Worm (Caenorhabditis elegans) whole organism, midembryonic: ENCODE data around the gene F54H5.5.

Experiments used
- T22C8.4 ChIP-seq: fragments of 200-800 bp; sonication (Bioruptor generic); IDR thresholded peaks from 2 replicates; pipeline ENCODE4 v1.3.6; 2022; ENCODE audit warnings: missing genetic modification characterization, missing compliant biosample characterization
- cog-1 ChIP-seq: sonication (generic microtip); optimal IDR thresholded peaks from 2 replicates; lab custom pipeline; 2016; ENCODE audit warnings: missing genetic modification characterization, missing compliant biosample characterization
- flt-1 ChIP-seq: fragments of 200-800 bp; sonication (Bioruptor generic); IDR thresholded peaks from 2 replicates; pipeline ENCODE4 v1.3.6; 2022; ENCODE audit warnings: missing genetic modification characterization, missing compliant biosample characterization
- klf-2 ChIP-seq: fragments of 200-800 bp; sonication (Bioruptor generic); conservative IDR thresholded peaks from 2 replicates; pipeline ENCODE4 v1.3.6; 2022; ENCODE audit warnings: missing genetic modification reagents, missing genetic modification characterization, missing compliant biosample characterization
- med-1 ChIP-seq: sonication (generic microtip); optimal IDR thresholded peaks from 2 replicates; lab custom pipeline; 2017; ENCODE audit warnings: missing genetic modification characterization, mild to moderate bottlenecking, missing compliant biosample characterization, antibody characterized with exemption, missing genetic modification reagents; ENCODE audit not compliant: insufficient read depth
- ref-1 ChIP-seq: fragments of 200-800 bp; sonication (Bioruptor generic); conservative IDR thresholded peaks from 2 replicates; pipeline ENCODE4 v1.3.6; 2022; ENCODE audit warnings: missing genetic modification reagents, missing genetic modification characterization, missing compliant biosample characterization
- tab-1 ChIP-seq: fragments of 200-800 bp; sonication (Bioruptor generic); IDR thresholded peaks from 2 replicates; pipeline ENCODE4 v1.3.6; 2022; ENCODE audit warnings: missing genetic modification characterization, missing compliant biosample characterization
- ztf-23 ChIP-seq: fragments of 200-800 bp; sonication (Bioruptor generic); IDR thresholded peaks from 2 replicates; pipeline ENCODE4 v1.3.6; 2022; ENCODE audit warnings: missing genetic modification reagents, missing genetic modification characterization, missing compliant biosample characterization
- ztf-29 ChIP-seq: fragments of 200-800 bp; sonication (Bioruptor generic); IDR thresholded peaks from 2 replicates; pipeline ENCODE4 v1.3.6; 2022; ENCODE audit warnings: missing genetic modification reagents, missing genetic modification characterization, missing compliant biosample characterization

F54H5.5 gene

DNA sequence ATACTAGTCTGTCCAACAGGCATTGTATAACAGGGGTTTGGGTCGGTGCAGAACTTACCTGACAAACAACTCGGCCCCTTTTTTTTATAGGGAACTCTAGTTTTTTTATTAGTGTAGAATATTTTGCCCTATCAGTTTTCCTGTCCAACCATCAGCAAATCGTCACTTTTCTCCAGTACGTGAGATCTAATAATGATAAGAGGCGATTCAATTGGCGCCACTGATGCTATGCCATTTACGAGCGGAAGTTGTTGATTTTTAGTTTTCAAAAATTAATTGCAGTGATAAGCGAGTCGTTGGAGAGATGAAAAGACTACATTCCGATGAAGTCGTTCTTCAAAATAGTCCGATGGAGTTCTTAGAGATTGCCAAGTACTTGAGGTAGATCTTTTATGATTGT is 1.3 kb upstream of the F54H5.5 start:
- TF ChIP-seq klf-2 (GFP tag; lab: Robert Waterston, UW) (no peak), tab-1 (GFP tag; lab: Robert Waterston, UW) (no peak), ref-1 (GFP tag; lab: Robert Waterston, UW) (no peak), cog-1 (tag; lab: Kevin White, UChicago) (no peak), med-1 (GFP tag; lab: Kevin White, UChicago) (no peak), ztf-29 (GFP tag; lab: Robert Waterston, UW) (no peak)

- TF ChIP-seq ztf-23 (GFP tag; lab: Robert Waterston, UW): no peak
- no peak for TF ChIP-seq med-1 (GFP tag; lab: Kevin White, UChicago)
- no peak for TF ChIP-seq flt-1 (GFP tag; lab: Robert Waterston, UW)
- TF ChIP-seq T22C8.4 (GFP tag; lab: Robert Waterston, UW): no peak
- TF ChIP-seq ref-1 (GFP tag; lab: Robert Waterston, UW): no peak
These were observed 1.8 kb downstream of the F54H5.5 start, which contains the start of gene F54H5.14 for ce11 chrII:6625302-6625701. Gene F54H5.14 (minus strand): TSS chrII:6625402.

DNA sequence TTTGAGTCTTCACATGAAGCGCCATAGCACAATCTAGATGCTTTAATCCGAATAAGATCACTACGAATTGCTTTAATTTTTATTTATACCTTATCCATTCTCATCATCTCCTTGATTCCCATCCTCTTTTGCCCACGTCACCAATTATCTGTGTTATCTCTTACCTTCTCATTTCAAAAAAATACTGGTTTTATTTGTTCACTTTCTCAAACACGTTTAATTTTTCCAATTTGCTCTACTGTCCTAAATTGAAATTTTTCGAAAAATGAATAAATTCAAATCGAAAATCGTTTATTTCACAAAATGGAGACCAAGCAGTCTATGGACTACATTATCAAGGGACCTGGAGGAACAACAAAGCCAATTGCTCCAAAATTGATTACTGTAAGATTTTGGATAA is 5.2 kb downstream of the F54H5.5 start, which contains the start of gene F54H5.3:
TSS of gene F54H5.3 (plus strand) at position 301 of the 400 bp plus-strand sequence.
- no peak for TF ChIP-seq cog-1 (tag; lab: Kevin White, UChicago)
- TF ChIP-seq med-1 (GFP tag; lab: Kevin White, UChicago): no peak
- TF ChIP-seq ref-1 (GFP tag; lab: Robert Waterston, UW): no peak
- TF ChIP-seq T22C8.4 (GFP tag; lab: Robert Waterston, UW): no peak
- no peak for TF ChIP-seq flt-1 (GFP tag; lab: Robert Waterston, UW)
- no peak for TF ChIP-seq ztf-29 (GFP tag; lab: Robert Waterston, UW)
- no peak for TF ChIP-seq ztf-23 (GFP tag; lab: Robert Waterston, UW)
- no peak for TF ChIP-seq klf-2 (GFP tag; lab: Robert Waterston, UW)
- TF ChIP-seq tab-1 (GFP tag; lab: Robert Waterston, UW): no peak

ce11 chrII:6619007-6619406 is 8.1 kb downstream of the F54H5.5 start:
- TF ChIP-seq cog-1 (tag; lab: Kevin White, UChicago) (no peak), ztf-23 (GFP tag; lab: Robert Waterston, UW) (no peak), ztf-29 (GFP tag; lab: Robert Waterston, UW) (no peak), klf-2 (GFP tag; lab: Robert Waterston, UW) (no peak), med-1 (GFP tag; lab: Kevin White, UChicago) (no peak), tab-1 (GFP tag; lab: Robert Waterston, UW) (no peak), ref-1 (GFP tag; lab: Robert Waterston, UW) (no peak), T22C8.4 (GFP tag; lab: Robert Waterston, UW) (no peak), flt-1 (GFP tag; lab: Robert Waterston, UW) (no peak)

DNA sequence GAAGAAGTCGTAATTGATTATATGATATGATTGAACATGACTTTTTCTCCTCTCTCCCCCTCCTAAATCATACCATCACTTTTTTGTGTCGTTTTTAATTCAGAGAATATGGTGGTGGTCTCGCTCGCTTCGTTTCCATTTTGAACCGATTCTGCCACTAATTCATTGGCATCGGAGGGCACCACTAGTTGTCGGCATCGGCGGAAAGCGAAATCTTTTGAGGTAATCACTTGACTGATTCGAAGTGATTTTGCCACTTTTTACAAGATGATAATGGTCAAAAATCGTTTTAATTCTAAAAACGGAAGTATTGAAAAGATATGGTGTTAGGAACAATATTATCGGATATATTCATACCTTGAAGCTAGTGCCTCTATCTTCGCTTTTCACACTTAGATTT is 10.3 kb downstream of the F54H5.5 start, which contains the start of gene klf-3:
TSS of gene klf-3 (plus strand) at position 109 of the 400 bp plus-strand sequence.
- no peak for TF ChIP-seq ref-1 (GFP tag; lab: Robert Waterston, UW)
- TF ChIP-seq ztf-23 (GFP tag; lab: Robert Waterston, UW): no peak
- no peak for TF ChIP-seq flt-1 (GFP tag; lab: Robert Waterston, UW)
- TF ChIP-seq klf-2 (GFP tag; lab: Robert Waterston, UW): no peak
- no peak for TF ChIP-seq tab-1 (GFP tag; lab: Robert Waterston, UW)
- no peak for TF ChIP-seq cog-1 (tag; lab: Kevin White, UChicago)
- TF ChIP-seq med-1 (GFP tag; lab: Kevin White, UChicago): no peak
- no peak for TF ChIP-seq T22C8.4 (GFP tag; lab: Robert Waterston, UW)
- no peak for TF ChIP-seq ztf-29 (GFP tag; lab: Robert Waterston, UW)

ce11 chrII:6616135-6616534 is 10.9 kb downstream of the F54H5.5 start:
- TF ChIP-seq ztf-23 (GFP tag; lab: Robert Waterston, UW) (no peak), flt-1 (GFP tag; lab: Robert Waterston, UW) (no peak), ref-1 (GFP tag; lab: Robert Waterston, UW) (no peak), klf-2 (GFP tag; lab: Robert Waterston, UW) (no peak), tab-1 (GFP tag; lab: Robert Waterston, UW) (no peak), T22C8.4 (GFP tag; lab: Robert Waterston, UW) (no peak), med-1 (GFP tag; lab: Kevin White, UChicago) (no peak), cog-1 (tag; lab: Kevin White, UChicago) (no peak), ztf-29 (GFP tag; lab: Robert Waterston, UW) (no peak)

- TF ChIP-seq tab-1 (GFP tag; lab: Robert Waterston, UW) (no peak), ref-1 (GFP tag; lab: Robert Waterston, UW) (no peak), med-1 (GFP tag; lab: Kevin White, UChicago) (no peak), cog-1 (tag; lab: Kevin White, UChicago) (no peak), klf-2 (GFP tag; lab: Robert Waterston, UW) (no peak), flt-1 (GFP tag; lab: Robert Waterston, UW) (no peak), T22C8.4 (GFP tag; lab: Robert Waterston, UW) (no peak), ztf-23 (GFP tag; lab: Robert Waterston, UW) (no peak), ztf-29 (GFP tag; lab: Robert Waterston, UW) (no peak)
These were observed 11.7 kb downstream of the F54H5.5 start for ce11 chrII:6615232-6616029.

DNA sequence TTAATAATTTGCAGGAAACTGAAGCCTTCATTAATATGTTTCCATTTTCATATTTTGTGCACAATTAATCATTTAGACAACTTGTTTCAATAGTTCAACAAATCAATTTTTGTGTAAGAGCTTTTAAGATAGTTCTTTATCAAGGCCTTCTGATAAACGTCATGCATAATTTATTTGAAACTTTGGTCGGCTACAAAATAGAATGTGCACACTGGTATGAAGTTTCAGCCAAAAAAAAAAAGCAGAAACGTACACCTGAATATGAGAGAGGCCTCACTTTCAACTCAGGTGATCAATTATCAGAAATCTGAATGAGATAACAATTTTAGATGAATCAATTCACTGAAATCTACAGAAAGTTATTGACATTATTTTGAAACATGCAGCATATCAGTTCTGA is 12.6 kb downstream of the F54H5.5 start:
- TF ChIP-seq klf-2 (GFP tag; lab: Robert Waterston, UW): no peak
- TF ChIP-seq flt-1 (GFP tag; lab: Robert Waterston, UW): no peak
- TF ChIP-seq ztf-23 (GFP tag; lab: Robert Waterston, UW): no peak
- TF ChIP-seq cog-1 (tag; lab: Kevin White, UChicago): no peak
- no peak for TF ChIP-seq tab-1 (GFP tag; lab: Robert Waterston, UW)
- TF ChIP-seq T22C8.4 (GFP tag; lab: Robert Waterston, UW): no peak
- no peak for TF ChIP-seq med-1 (GFP tag; lab: Kevin White, UChicago)
- TF ChIP-seq ref-1 (GFP tag; lab: Robert Waterston, UW): no peak
